Worm (Caenorhabditis elegans) whole organism, L1 larva: Measurements from ENCODE around the gene fmo-3.

Experiments used
- C16A3.4 ChIP-seq: fragments of 150-350 bp; optimal IDR thresholded peaks from 2 replicates; lab custom pipeline; 2014; ENCODE audit warnings: missing biosample characterization, missing genetic modification characterization
- F16B12.6 ChIP-seq: fragments of 150-350 bp; optimal IDR thresholded peaks from 2 replicates; lab custom pipeline; 2014; ENCODE audit warnings: missing biosample characterization, missing genetic modification characterization
- alr-1 ChIP-seq: fragments of 200-800 bp; sonication (Bioruptor generic); optimal IDR thresholded peaks from 2 replicates; lab custom pipeline; 2018; ENCODE audit warnings: borderline replicate concordance, mild to moderate bottlenecking, missing genetic modification characterization, missing compliant biosample characterization
- ama-1 ChIP-seq: fragments of 150-350 bp; optimal IDR thresholded peaks from 2 replicates; lab custom pipeline; 2014
- ceh-63 ChIP-seq: fragments of 200-800 bp; sonication (Bioruptor generic); optimal IDR thresholded peaks from 2 replicates; lab custom pipeline; 2018; ENCODE audit warnings: mild to moderate bottlenecking, missing genetic modification characterization, missing compliant biosample characterization
- ceh-8 ChIP-seq: fragments of 200-800 bp; sonication (Bioruptor generic); optimal IDR thresholded peaks from 2 replicates; lab custom pipeline; 2018; ENCODE audit warnings: mild to moderate bottlenecking, missing genetic modification characterization, moderate library complexity, missing compliant biosample characterization
- ceh-88 ChIP-seq: fragments of 200-800 bp; sonication (Bioruptor generic); IDR thresholded peaks from 2 replicates; pipeline ENCODE4 v1.3.6; 2022; ENCODE audit warnings: missing genetic modification characterization, missing compliant biosample characterization
- elt-3 ChIP-seq, 6 experiments: fragments of 150-350 bp in 1 of 6; sonication (generic microtip); optimal IDR thresholded peaks; 2 replicates each; lab custom pipeline; 2017 to 2018; ENCODE audit warnings: missing biosample characterization in 6 of 6, missing genetic modification characterization in 6 of 6, inconsistent platforms in 1 of 6
- grh-1 ChIP-seq: fragments of 200-800 bp; sonication (Bioruptor generic); IDR thresholded peaks from 2 replicates; pipeline ENCODE4 v1.3.6; 2022; ENCODE audit warnings: missing genetic modification reagents, missing genetic modification characterization, missing compliant biosample characterization
- hlh-17 ChIP-seq: fragments of 200-800 bp; sonication (Bioruptor generic); optimal IDR thresholded peaks from 2 replicates; lab custom pipeline; 2018; ENCODE audit warnings: missing genetic modification characterization, mild to moderate bottlenecking, missing compliant biosample characterization, moderate library complexity, borderline replicate concordance
- isw-1 ChIP-seq: fragments of 200-800 bp; sonication (Bioruptor generic); IDR thresholded peaks from 2 replicates; pipeline ENCODE4 v1.3.6; 2022; ENCODE audit warnings: missing genetic modification characterization, missing compliant biosample characterization
- lin-13 ChIP-seq: fragments of 150-350 bp; optimal IDR thresholded peaks from 2 replicates; lab custom pipeline; 2014; ENCODE audit warnings: missing biosample characterization, missing genetic modification reagents, missing genetic modification characterization
- lir-3 ChIP-seq: sonication (generic microtip); optimal IDR thresholded peaks from 2 replicates; lab custom pipeline; 2016; ENCODE audit warnings: mild to moderate bottlenecking, missing genetic modification characterization, moderate library complexity, missing compliant biosample characterization; ENCODE audit not compliant: poor library complexity
- mab-9 ChIP-seq: fragments of 200-800 bp; sonication (Bioruptor generic); IDR thresholded peaks from 2 replicates; pipeline ENCODE4 v1.3.6; 2022; ENCODE audit warnings: missing genetic modification reagents, missing genetic modification characterization, missing compliant biosample characterization
- mdl-1 ChIP-seq, 2 experiments: fragments of 150-350 bp; optimal IDR thresholded peaks; 2 replicates each; lab custom pipeline; 2014 to 2017; ENCODE audit warnings: missing biosample characterization in 2 of 2, missing genetic modification characterization in 2 of 2, inconsistent platforms in 1 of 2
- mep-1 ChIP-seq: fragments of 150-350 bp; optimal IDR thresholded peaks from 2 replicates; lab custom pipeline; 2014; ENCODE audit warnings: missing biosample characterization, missing genetic modification characterization
- nhr-11 ChIP-seq: fragments of 150-350 bp; optimal IDR thresholded peaks from 2 replicates; lab custom pipeline; 2014; ENCODE audit warnings: missing biosample characterization, missing genetic modification characterization
- nhr-19 ChIP-seq: fragments of 200-800 bp; sonication (Bioruptor generic); conservative IDR thresholded peaks from 2 replicates; pipeline ENCODE4 v1.3.6; 2022; ENCODE audit warnings: missing genetic modification characterization, missing compliant biosample characterization
- nhr-28 ChIP-seq: fragments of 150-350 bp; optimal IDR thresholded peaks from 2 replicates; lab custom pipeline; 2014; ENCODE audit warnings: missing biosample characterization, missing genetic modification characterization
- nhr-76 ChIP-seq: sonication (generic microtip); optimal IDR thresholded peaks from 2 replicates; lab custom pipeline; 2017; ENCODE audit warnings: missing biosample characterization, missing genetic modification characterization
- nhr-84 ChIP-seq: sonication (generic microtip); optimal IDR thresholded peaks from 2 replicates; lab custom pipeline; 2017; ENCODE audit warnings: missing biosample characterization, missing genetic modification characterization
- pag-3 ChIP-seq: sonication (generic microtip); optimal IDR thresholded peaks from 2 replicates; lab custom pipeline; 2017; ENCODE audit warnings: missing genetic modification characterization, mild to moderate bottlenecking, missing compliant biosample characterization, antibody characterized with exemption, borderline replicate concordance; ENCODE audit not compliant: insufficient read depth
- snpc-4 ChIP-seq: fragments of 150-350 bp; optimal IDR thresholded peaks from 2 replicates; lab custom pipeline; 2014; ENCODE audit warnings: missing biosample characterization, missing genetic modification characterization
- swsn-7 ChIP-seq: sonication (generic microtip); optimal IDR thresholded peaks from 2 replicates; lab custom pipeline; 2016; ENCODE audit warnings: missing genetic modification characterization, missing compliant biosample characterization
- tlp-1 ChIP-seq: fragments of 150-350 bp; optimal IDR thresholded peaks from 2 replicates; lab custom pipeline; 2014; ENCODE audit warnings: missing biosample characterization, missing genetic modification characterization
- unc-30 ChIP-seq: sonication (generic microtip); optimal IDR thresholded peaks from 2 replicates; lab custom pipeline; 2017; ENCODE audit warnings: missing biosample characterization, missing genetic modification characterization
- unc-62 ChIP-seq: fragments of 150-350 bp; optimal IDR thresholded peaks from 2 replicates; lab custom pipeline; 2014; ENCODE audit warnings: missing biosample characterization, missing genetic modification reagents, missing genetic modification characterization
- unc-86 ChIP-seq: sonication (generic microtip); optimal IDR thresholded peaks from 2 replicates; lab custom pipeline; 2016; ENCODE audit warnings: missing genetic modification characterization, missing compliant biosample characterization
- unc-98 ChIP-seq: fragments of 200-800 bp; sonication (Bioruptor generic); IDR thresholded peaks from 2 replicates; pipeline ENCODE4 v1.3.6; 2022; ENCODE audit warnings: missing genetic modification characterization, missing compliant biosample characterization
- xbp-1 ChIP-seq: sonication (generic microtip); optimal IDR thresholded peaks from 2 replicates; lab custom pipeline; 2016; ENCODE audit warnings: missing genetic modification characterization, missing compliant biosample characterization
- zag-1 ChIP-seq: fragments of 150-350 bp; optimal IDR thresholded peaks from 2 replicates; lab custom pipeline; 2014; ENCODE audit warnings: missing biosample characterization, missing genetic modification characterization
- ztf-11 ChIP-seq, 2 experiments: sonication (generic microtip); optimal IDR thresholded peaks; 2 replicates each; lab custom pipeline; 2016 to 2017; ENCODE audit warnings: missing genetic modification characterization in 2 of 2, missing biosample characterization in 1 of 2, missing compliant biosample characterization in 1 of 2
- ztf-4 ChIP-seq: fragments of 150-350 bp; optimal IDR thresholded peaks from 2 replicates; lab custom pipeline; 2014; ENCODE audit warnings: missing biosample characterization, missing genetic modification characterization

The fmo-3 gene

ce11 chrIII:10747620-10748479 is 53.4 kb downstream of the fmo-3 start, which contains the start of the genes ran-1 and dkc-1 (continued):
- TF ChIP-seq xbp-1 (tag; lab: Kevin White, UChicago) (peak; percentile 55), tlp-1 (tag; lab: Kevin White, UChicago) (no peak), nhr-76 (tag; lab: Kevin White, UChicago) (no peak), elt-3 (tag; optimal IDR thresholded peaks at IDR 0.05; lab: Kevin White, UChicago) (peak in 2 of 6 experiments; percentile 5 to 52), ztf-11 (tag; optimal IDR thresholded peaks at IDR 0.05; lab: Kevin White, UChicago) (no peak), unc-86 (no peak), nhr-28 (tag; lab: Kevin White, UChicago) (no peak), isw-1 (GFP tag; lab: Robert Waterston, UW) (peak; percentile 23), lin-13 (peak; percentile 16), pag-3 (tag; lab: Kevin White, UChicago) (no peak), lir-3 (tag; lab: Kevin White, UChicago) (no peak), grh-1 (GFP tag; lab: Robert Waterston, UW) (no peak), F16B12.6 (tag; lab: Kevin White, UChicago) (peak; percentile 63), unc-30 (no peak), ceh-88 (no peak), zag-1 (tag; lab: Kevin White, UChicago) (no peak), mdl-1 (tag; optimal IDR thresholded peaks at IDR 0.05; lab: Kevin White, UChicago) (peak in 1 of 2 experiments; percentile 53), unc-98 (no peak), alr-1 (tag; lab: Kevin White, UChicago) (no peak), nhr-19 (peak; percentile 38), C16A3.4 (peak; percentile 57), snpc-4 (peak; percentile 42), nhr-11 (no peak), ceh-63 (GFP tag; lab: Kevin White, UChicago) (no peak), ama-1 (lab: Kevin White, UChicago) (no peak), ceh-8 (GFP tag; lab: Kevin White, UChicago) (no peak), ztf-4 (tag; lab: Kevin White, UChicago) (no peak), unc-62 (GFP tag; lab: Kevin White, UChicago) (no peak), hlh-17 (GFP tag; lab: Kevin White, UChicago) (no peak), swsn-7 (tag; lab: Kevin White, UChicago) (peak; percentile 56), mab-9 (GFP tag; lab: Robert Waterston, UW) (no peak), nhr-84 (tag; lab: Kevin White, UChicago) (no peak), mep-1 (tag; lab: Kevin White, UChicago) (peak; percentile 72)
